Worm (Caenorhabditis elegans) whole organism, L3 larva: ENCODE data around the gene srbc-37.

Experiments used
- daf-12 ChIP-seq: fragments of 150-350 bp; optimal IDR thresholded peaks from 2 replicates; lab custom pipeline; 2014; ENCODE audit warnings: missing biosample characterization, missing genetic modification reagents, missing genetic modification characterization
- elt-3 ChIP-seq, 3 experiments: fragments of 150-350 bp in 1 of 3; sonication (generic microtip) in 2 of 3; optimal IDR thresholded peaks; 2 replicates in 2 of 3; 4 replicates in 1 of 3; lab custom pipeline; 2014 to 2017; ENCODE audit warnings: missing biosample characterization in 3 of 3, missing genetic modification characterization in 3 of 3

- TF ChIP-seq daf-12 (tag; lab: Kevin White, UChicago) (no peak), elt-3 (tag; optimal IDR thresholded peaks at IDR 0.05; lab: Kevin White, UChicago) (no peak)
These were observed 45.7 kb downstream of the srbc-37 start, which contains the start of gene sri-4 for ce11 chrV:748044-748443.
